Worm (Caenorhabditis elegans) whole organism, L1 larva: ENCODE results near the gene him-10.

Experiments
- C04F5.9 ChIP-seq: sonication (generic microtip); optimal IDR thresholded peaks from 2 replicates; lab custom pipeline; 2016; ENCODE audit warnings: missing genetic modification characterization, missing compliant biosample characterization
- F16B12.6 ChIP-seq: fragments of 150-350 bp; optimal IDR thresholded peaks from 2 replicates; lab custom pipeline; 2014; ENCODE audit warnings: missing biosample characterization, missing genetic modification characterization
- aha-1 ChIP-seq: fragments of 150-350 bp; optimal IDR thresholded peaks from 2 replicates; lab custom pipeline; 2014; ENCODE audit warnings: missing biosample characterization, missing genetic modification characterization
- alr-1 ChIP-seq: fragments of 200-800 bp; sonication (Bioruptor generic); optimal IDR thresholded peaks from 2 replicates; lab custom pipeline; 2018; ENCODE audit warnings: borderline replicate concordance, mild to moderate bottlenecking, missing genetic modification characterization, missing compliant biosample characterization
- aly-2 ChIP-seq: fragments of 150-350 bp; optimal IDR thresholded peaks from 2 replicates; lab custom pipeline; 2014; ENCODE audit warnings: missing biosample characterization, missing genetic modification characterization
- ama-1 ChIP-seq: fragments of 150-350 bp; optimal IDR thresholded peaks from 2 replicates; lab custom pipeline; 2014
- ceh-82 ChIP-seq, 3 experiments: fragments of 150-350 bp in 1 of 3; sonication (generic microtip) in 2 of 3; optimal IDR thresholded peaks; 2 replicates each; lab custom pipeline; 2014 to 2017; ENCODE audit warnings: missing biosample characterization in 3 of 3, missing genetic modification characterization in 3 of 3
- ceh-90 ChIP-seq: sonication (generic microtip); optimal IDR thresholded peaks from 2 replicates; lab custom pipeline; 2016; ENCODE audit warnings: missing genetic modification characterization, missing compliant biosample characterization
- ces-1 ChIP-seq: fragments of 150-350 bp; optimal IDR thresholded peaks from 2 replicates; lab custom pipeline; 2014; ENCODE audit warnings: missing biosample characterization, missing genetic modification reagents, missing genetic modification characterization
- efl-1 ChIP-seq, 4 experiments: fragments of 150-350 bp; optimal IDR thresholded peaks in 3 of 4; peaks in 1 of 4; 1 replicate in 1 of 4; 2 replicates in 3 of 4; lab custom pipeline; 2014; ENCODE audit warnings: missing biosample characterization in 2 of 4, missing genetic modification characterization in 2 of 4, missing genetic modification reagents in 2 of 4
- elt-3 ChIP-seq, 6 experiments: fragments of 150-350 bp in 1 of 6; sonication (generic microtip); optimal IDR thresholded peaks; 2 replicates each; lab custom pipeline; 2017 to 2018; ENCODE audit warnings: missing biosample characterization in 6 of 6, missing genetic modification characterization in 6 of 6, inconsistent platforms in 1 of 6
- ets-5 ChIP-seq: fragments of 200-800 bp; sonication (Bioruptor generic); IDR thresholded peaks from 2 replicates; pipeline ENCODE4 v1.3.6; 2022; ENCODE audit warnings: missing genetic modification characterization, missing compliant biosample characterization
- fkh-10 ChIP-seq: sonication (generic microtip); optimal IDR thresholded peaks from 2 replicates; lab custom pipeline; 2017; ENCODE audit warnings: missing biosample characterization, missing genetic modification reagents, missing genetic modification characterization
- fkh-4 ChIP-seq: sonication (generic microtip); optimal IDR thresholded peaks from 2 replicates; lab custom pipeline; 2016; ENCODE audit warnings: missing compliant biosample characterization, missing genetic modification characterization, borderline replicate concordance
- fos-1 ChIP-seq: fragments of 150-350 bp; optimal IDR thresholded peaks from 2 replicates; lab custom pipeline; 2014; ENCODE audit warnings: missing biosample characterization, missing genetic modification characterization
- grh-1 ChIP-seq: fragments of 200-800 bp; sonication (Bioruptor generic); IDR thresholded peaks from 2 replicates; pipeline ENCODE4 v1.3.6; 2022; ENCODE audit warnings: missing genetic modification reagents, missing genetic modification characterization, missing compliant biosample characterization
- isw-1 ChIP-seq: fragments of 200-800 bp; sonication (Bioruptor generic); IDR thresholded peaks from 2 replicates; pipeline ENCODE4 v1.3.6; 2022; ENCODE audit warnings: missing genetic modification characterization, missing compliant biosample characterization
- jun-1 ChIP-seq: fragments of 150-350 bp; optimal IDR thresholded peaks from 2 replicates; lab custom pipeline; 2014; ENCODE audit warnings: missing biosample characterization, missing genetic modification reagents, missing genetic modification characterization
- lin-14 ChIP-seq: fragments of 200-800 bp; sonication (Bioruptor generic); optimal IDR thresholded peaks from 2 replicates; lab custom pipeline; 2018; ENCODE audit warnings: mild to moderate bottlenecking, missing genetic modification characterization, moderate library complexity, missing compliant biosample characterization
- lin-15B ChIP-seq: fragments of 150-350 bp; sonication (generic microtip); optimal IDR thresholded peaks from 3 replicates; lab custom pipeline; 2014; ENCODE audit warnings: missing biosample characterization, missing genetic modification characterization
- lin-35 ChIP-seq, 2 experiments: fragments of 150-350 bp; optimal IDR thresholded peaks; 2 replicates each; lab custom pipeline; 2014; ENCODE audit warnings: missing biosample characterization in 2 of 2, missing genetic modification characterization in 2 of 2, missing genetic modification reagents in 2 of 2
- lin-39 ChIP-seq: fragments of 150-350 bp; optimal IDR thresholded peaks from 2 replicates; lab custom pipeline; 2014; ENCODE audit warnings: missing biosample characterization, missing genetic modification reagents, missing genetic modification characterization
- lir-3 ChIP-seq: sonication (generic microtip); optimal IDR thresholded peaks from 2 replicates; lab custom pipeline; 2016; ENCODE audit warnings: mild to moderate bottlenecking, missing genetic modification characterization, moderate library complexity, missing compliant biosample characterization; ENCODE audit not compliant: poor library complexity
- lsy-2 ChIP-seq, 2 experiments: fragments of 150-350 bp; optimal IDR thresholded peaks; 2 replicates each; lab custom pipeline; 2014; ENCODE audit warnings: missing biosample characterization in 2 of 2, missing genetic modification characterization in 2 of 2
- mab-9 ChIP-seq: fragments of 200-800 bp; sonication (Bioruptor generic); IDR thresholded peaks from 2 replicates; pipeline ENCODE4 v1.3.6; 2022; ENCODE audit warnings: missing genetic modification reagents, missing genetic modification characterization, missing compliant biosample characterization
- mdl-1 ChIP-seq, 2 experiments: fragments of 150-350 bp; optimal IDR thresholded peaks; 2 replicates each; lab custom pipeline; 2014 to 2017; ENCODE audit warnings: missing biosample characterization in 2 of 2, missing genetic modification characterization in 2 of 2, inconsistent platforms in 1 of 2
- mep-1 ChIP-seq: fragments of 150-350 bp; optimal IDR thresholded peaks from 2 replicates; lab custom pipeline; 2014; ENCODE audit warnings: missing biosample characterization, missing genetic modification characterization
- nhr-19 ChIP-seq: fragments of 200-800 bp; sonication (Bioruptor generic); conservative IDR thresholded peaks from 2 replicates; pipeline ENCODE4 v1.3.6; 2022; ENCODE audit warnings: missing genetic modification characterization, missing compliant biosample characterization
- nhr-20 ChIP-seq: sonication (generic microtip); optimal IDR thresholded peaks from 2 replicates; lab custom pipeline; 2016; ENCODE audit warnings: mild to moderate bottlenecking, missing genetic modification characterization, missing compliant biosample characterization
- nhr-237 ChIP-seq: fragments of 150-350 bp; optimal IDR thresholded peaks from 2 replicates; lab custom pipeline; 2014; ENCODE audit warnings: missing biosample characterization, missing genetic modification characterization
- nhr-47 ChIP-seq: sonication (generic microtip); optimal IDR thresholded peaks from 2 replicates; lab custom pipeline; 2016; ENCODE audit warnings: mild to moderate bottlenecking, missing genetic modification characterization, moderate library complexity, missing compliant biosample characterization
- nhr-71 ChIP-seq: sonication (generic microtip); optimal IDR thresholded peaks from 2 replicates; lab custom pipeline; 2016; ENCODE audit warnings: mild to moderate bottlenecking, missing genetic modification characterization, moderate library complexity, missing compliant biosample characterization
- nhr-77 ChIP-seq: fragments of 150-350 bp; optimal IDR thresholded peaks from 2 replicates; lab custom pipeline; 2014; ENCODE audit warnings: missing biosample characterization, missing genetic modification characterization
- nhr-85 ChIP-seq: sonication (generic microtip); peaks from one replicate; lab custom pipeline; 2016; ENCODE audit warnings: missing genetic modification characterization, inconsistent platforms, missing compliant biosample characterization
- nhr-90 ChIP-seq: sonication (generic microtip); optimal IDR thresholded peaks from 2 replicates; lab custom pipeline; 2016; ENCODE audit warnings: mild to moderate bottlenecking, missing genetic modification characterization, missing compliant biosample characterization; ENCODE audit not compliant: poor library complexity
- rnt-1 ChIP-seq: sonication (generic microtip); optimal IDR thresholded peaks from 2 replicates; lab custom pipeline; 2016; ENCODE audit warnings: mild to moderate bottlenecking, missing genetic modification characterization, moderate library complexity, missing compliant biosample characterization
- snu-23 ChIP-seq: sonication (generic microtip); optimal IDR thresholded peaks from 2 replicates; lab custom pipeline; 2016; ENCODE audit warnings: missing genetic modification characterization, missing compliant biosample characterization
- sox-4 ChIP-seq: sonication (generic microtip); optimal IDR thresholded peaks from 2 replicates; lab custom pipeline; 2016; ENCODE audit warnings: missing genetic modification characterization, missing compliant biosample characterization
- swsn-7 ChIP-seq: sonication (generic microtip); optimal IDR thresholded peaks from 2 replicates; lab custom pipeline; 2016; ENCODE audit warnings: missing genetic modification characterization, missing compliant biosample characterization
- unc-130 ChIP-seq: fragments of 150-350 bp; optimal IDR thresholded peaks from 2 replicates; lab custom pipeline; 2017; ENCODE audit warnings: missing biosample characterization, missing genetic modification characterization, inconsistent platforms
- unc-30 ChIP-seq: sonication (generic microtip); optimal IDR thresholded peaks from 2 replicates; lab custom pipeline; 2017; ENCODE audit warnings: missing biosample characterization, missing genetic modification characterization
- unc-98 ChIP-seq: fragments of 200-800 bp; sonication (Bioruptor generic); IDR thresholded peaks from 2 replicates; pipeline ENCODE4 v1.3.6; 2022; ENCODE audit warnings: missing genetic modification characterization, missing compliant biosample characterization
- zag-1 ChIP-seq: fragments of 150-350 bp; optimal IDR thresholded peaks from 2 replicates; lab custom pipeline; 2014; ENCODE audit warnings: missing biosample characterization, missing genetic modification characterization
- zip-4 ChIP-seq: fragments of 200-800 bp; sonication (Bioruptor generic); optimal IDR thresholded peaks from 2 replicates; lab custom pipeline; 2018; ENCODE audit warnings: mild to moderate bottlenecking, missing genetic modification characterization, moderate library complexity, missing compliant biosample characterization
- ztf-11 ChIP-seq, 2 experiments: sonication (generic microtip); optimal IDR thresholded peaks; 2 replicates each; lab custom pipeline; 2016 to 2017; ENCODE audit warnings: missing genetic modification characterization in 2 of 2, missing biosample characterization in 1 of 2, missing compliant biosample characterization in 1 of 2
- ztf-4 ChIP-seq: fragments of 150-350 bp; optimal IDR thresholded peaks from 2 replicates; lab custom pipeline; 2014; ENCODE audit warnings: missing biosample characterization, missing genetic modification characterization

The him-10 gene

ce11 chrIII:5845483-5845882, 42.4 kb downstream of the him-10 start (continued):
- TF ChIP-seq ets-5 (no peak), ces-1 (GFP tag; lab: Kevin White, UChicago) (no peak), nhr-237 (tag; lab: Kevin White, UChicago) (no peak), elt-3 (tag; optimal IDR thresholded peaks at IDR 0.05; lab: Kevin White, UChicago) (no peak), zip-4 (no peak), jun-1 (tag; lab: Kevin White, UChicago) (peak; percentile 4), lin-15B (tag; lab: Kevin White, UChicago) (no peak), swsn-7 (tag; lab: Kevin White, UChicago) (peak; percentile 78), F16B12.6 (tag; lab: Kevin White, UChicago) (no peak), lin-35 (GFP tag; optimal IDR thresholded peaks at IDR 0.05; lab: Kevin White, UChicago) (peak in 1 of 2 experiments; percentile 56)
- TF ChIP-seq, all 84 proteins: peak for 38

ce11 chrIII:5846412-5846811, 43.4 kb downstream of the him-10 start:
- TF ChIP-seq ceh-82 (tag; optimal IDR thresholded peaks at IDR 0.05; lab: Kevin White, UChicago), result peak in 1 of 3 experiments; percentile 38
- TF ChIP-seq nhr-47 (tag; lab: Kevin White, UChicago), result peak; percentile 11
- no peak for TF ChIP-seq unc-130 (tag; lab: Kevin White, UChicago)
- TF ChIP-seq nhr-71 (tag; lab: Kevin White, UChicago), result peak; percentile 20
- peak in 1 of 2 experiments; percentile 5 for TF ChIP-seq lsy-2 (tag; optimal IDR thresholded peaks at IDR 0.05; lab: Kevin White, UChicago)
- TF ChIP-seq fkh-10 (GFP tag; lab: Kevin White, UChicago), result peak; percentile 78
- no peak for TF ChIP-seq efl-1 (optimal IDR thresholded peaks at IDR 0.05; lab: Kevin White, UChicago)
- peak in 1 of 2 experiments; percentile 27 for TF ChIP-seq efl-1 (GFP tag; optimal IDR thresholded peaks at IDR 0.05 in 1 of 2; lab: Kevin White, UChicago)
- TF ChIP-seq lin-14 (GFP tag; lab: Kevin White, UChicago), result peak; percentile 77
- no peak for TF ChIP-seq isw-1 (GFP tag; lab: Robert Waterston, UW)

- TF ChIP-seq zag-1 (no peak), mep-1 (peak; percentile 29), aly-2 (tag; lab: Kevin White, UChicago) (peak; percentile 70), fkh-4 (tag; lab: Kevin White, UChicago) (no peak), jun-1 (tag; lab: Kevin White, UChicago) (no peak), fos-1 (tag; lab: Kevin White, UChicago) (no peak), alr-1 (tag; lab: Kevin White, UChicago) (no peak), nhr-19 (GFP tag; lab: Robert Waterston, UW) (0 out of 2 replicates have a peak, but pooled peaks have one; percentile 2), lir-3 (tag; lab: Kevin White, UChicago) (peak; percentile 1), unc-130 (tag; lab: Kevin White, UChicago) (no peak), swsn-7 (tag; lab: Kevin White, UChicago) (peak; percentile 12), aha-1 (no peak), nhr-85 (tag; lab: Kevin White, UChicago) (no peak), unc-98 (GFP tag; lab: Robert Waterston, UW) (no peak), ama-1 (lab: Kevin White, UChicago) (peak; percentile 75), ets-5 (no peak), ceh-90 (no peak), lin-35 (GFP tag; optimal IDR thresholded peaks at IDR 0.05; lab: Kevin White, UChicago) (peak; percentile 61 to 84), snu-23 (peak; percentile 38), lin-39 (tag; lab: Kevin White, UChicago) (no peak), C04F5.9 (tag; lab: Kevin White, UChicago) (no peak), lsy-2 (tag; optimal IDR thresholded peaks at IDR 0.05; lab: Kevin White, UChicago) (peak in 1 of 2 experiments; percentile 17), mab-9 (GFP tag; lab: Robert Waterston, UW) (0 out of 2 replicates have a peak, but pooled peaks have one; percentile 6), ceh-82 (tag; optimal IDR thresholded peaks at IDR 0.05; lab: Kevin White, UChicago) (no peak), unc-30 (tag; lab: Kevin White, UChicago) (no peak), nhr-71 (tag; lab: Kevin White, UChicago) (peak; percentile 54), isw-1 (GFP tag; lab: Robert Waterston, UW) (no peak), ztf-4 (tag; lab: Kevin White, UChicago) (peak; percentile 45), grh-1 (GFP tag; lab: Robert Waterston, UW) (no peak), nhr-47 (tag; lab: Kevin White, UChicago) (peak; percentile 55), sox-4 (tag; lab: Kevin White, UChicago) (no peak), nhr-77 (tag; lab: Kevin White, UChicago) (no peak), mdl-1 (tag; optimal IDR thresholded peaks at IDR 0.05; lab: Kevin White, UChicago) (no peak), nhr-20 (tag; lab: Kevin White, UChicago) (peak; percentile 38), nhr-90 (tag; lab: Kevin White, UChicago) (no peak), ztf-11 (tag; optimal IDR thresholded peaks at IDR 0.05; lab: Kevin White, UChicago) (peak in 1 of 2 experiments; percentile 46), rnt-1 (tag; lab: Kevin White, UChicago) (peak; percentile 9)
Observed at ce11 chrIII:5853240-5853639, 50.2 kb downstream of the him-10 start, which contains the start of gene ddx-23. Gene ddx-23, minus strand, starts transcription at chrIII:5853269.
